Fruit fly (Drosophila melanogaster): ENCODE data around the gene CG45491.

The CG45491 gene

DNA sequence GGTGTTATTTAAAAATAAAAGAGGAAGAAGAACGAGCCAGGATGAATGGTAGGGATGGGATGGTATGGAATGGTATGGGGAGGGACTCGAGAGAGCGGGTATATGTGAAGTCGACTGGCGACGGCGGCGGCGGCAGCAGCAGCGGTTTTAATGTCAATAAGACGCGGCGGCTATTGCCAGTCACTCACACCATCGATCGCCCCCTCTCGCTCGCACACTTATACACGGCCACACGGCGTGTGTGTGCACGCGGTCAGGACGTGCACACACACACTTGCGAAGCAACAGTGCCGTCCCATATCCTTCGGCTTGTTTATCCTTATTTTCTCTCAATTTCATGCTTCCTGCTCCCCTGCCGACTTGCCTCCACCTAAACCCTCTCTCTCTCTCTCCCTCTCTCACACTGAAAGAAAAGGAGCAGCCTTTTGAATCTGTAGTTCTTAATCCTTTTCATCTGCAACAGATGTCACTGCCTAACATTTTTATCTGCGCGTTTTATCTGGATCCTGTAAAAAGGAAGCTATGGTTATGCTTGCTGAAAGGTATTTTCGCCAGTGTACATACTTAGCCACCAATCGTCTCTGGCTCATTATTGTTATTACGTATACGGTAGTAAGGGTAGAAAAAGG, 49.6 kb downstream of the CG45491 start (continued):
- TF ChIP-seq lab (GFP tag; optimal IDR thresholded peaks at IDR 0.05) = peak; percentile 92
- peak; percentile 52 for TF ChIP-seq CG15601 (tag; optimal IDR thresholded peaks at IDR 0.05)
- peak; percentile 40 for TF ChIP-seq MESR4 (GFP tag; optimal IDR thresholded peaks at IDR 0.05)
- no peak for TF ChIP-seq jigr1 (GFP tag; IDR thresholded peaks at IDR 0.05)
- TF ChIP-seq CG33213 (GFP tag; optimal IDR thresholded peaks at IDR 0.05) = peak; percentile 78
- peak; percentile 51; the same call in 1 of the 2 replicates for TF ChIP-seq CG10321 (GFP tag; IDR thresholded peaks at IDR 0.05)
- TF ChIP-seq CG3065 (GFP tag; optimal IDR thresholded peaks at IDR 0.05) = peak; percentile 61
- no peak for TF ChIP-seq mld (GFP tag; IDR thresholded peaks at IDR 0.05; ENCODE audit: partially characterized antibody)
- TF ChIP-seq sens (GFP tag) = peak; percentile 99
- no peak for TF ChIP-seq CG34224 (GFP tag; IDR thresholded peaks at IDR 0.05; ENCODE audit: partially characterized antibody)
- peak; percentile 75 for TF ChIP-seq CG9215 (GFP tag; IDR thresholded peaks at IDR 0.05)
- no peak for TF ChIP-seq hkb (optimal IDR thresholded peaks at IDR 0.05)
- peak; percentile 75; the same call in 1 of the 2 replicates for TF ChIP-seq hkb (GFP tag; IDR thresholded peaks at IDR 0.05)
- TF ChIP-seq sisA (GFP tag; IDR thresholded peaks at IDR 0.05) = peak; percentile 85
- TF ChIP-seq NFAT (GFP tag; IDR thresholded peaks at IDR 0.05) = peak; percentile 78
- TF ChIP-seq Xrp1 (GFP tag; IDR thresholded peaks at IDR 0.05) = peak; percentile 88
- peak; percentile 76 for TF ChIP-seq luna (GFP tag; optimal IDR thresholded peaks at IDR 0.05)
- peak; percentile 91 for TF ChIP-seq CG7839 (tag; optimal IDR thresholded peaks at IDR 0.05)
- TF ChIP-seq CG11085 (GFP tag; IDR thresholded peaks at IDR 0.05) = peak; percentile 72
- TF ChIP-seq cato (GFP tag; optimal IDR thresholded peaks at IDR 0.05; ENCODE audit: borderline replicate concordance) = peak; percentile 55
- TF ChIP-seq CG8281 (tag; optimal IDR thresholded peaks at IDR 0.05) = peak; percentile 56
- no peak for TF ChIP-seq Lpt (GFP tag; optimal IDR thresholded peaks at IDR 0.05)
- peak; percentile 72 for TF ChIP-seq CG12659 (GFP tag; optimal IDR thresholded peaks at IDR 0.05)
- peak; percentile 82 for TF ChIP-seq Atf-2 (GFP tag; optimal IDR thresholded peaks at IDR 0.05)
- TF ChIP-seq CG13424 (tag; optimal IDR thresholded peaks at IDR 0.05) = peak; percentile 81
- TF ChIP-seq CG11696 (GFP tag; IDR thresholded peaks at IDR 0.05) = peak; percentile 59
- TF ChIP-seq CG17359 (tag; optimal IDR thresholded peaks at IDR 0.05) = peak; percentile 82
- peak; percentile 52 for TF ChIP-seq CG31365 (tag; optimal IDR thresholded peaks at IDR 0.05)
- peak; percentile 59 for TF ChIP-seq twi (tag; optimal IDR thresholded peaks at IDR 0.05)
- peak; percentile 23 for TF ChIP-seq kah (GFP tag; optimal IDR thresholded peaks at IDR 0.05)
- peak; percentile 37 for TF ChIP-seq Ravus (GFP tag; IDR thresholded peaks at IDR 0.05)
- TF ChIP-seq pum (GFP tag; optimal IDR thresholded peaks at IDR 0.05) = peak; percentile 88
- no peak for TF ChIP-seq D (optimal IDR thresholded peaks at IDR 0.05)
- peak; percentile 78 for TF ChIP-seq D (GFP tag; optimal IDR thresholded peaks at IDR 0.05)
- TF ChIP-seq maf-S (GFP tag; optimal IDR thresholded peaks at IDR 0.05) = peak; percentile 87
- TF ChIP-seq CG7556 (GFP tag; optimal IDR thresholded peaks at IDR 0.05) = peak; percentile 88
- peak; percentile 87 for TF ChIP-seq HLH54F (GFP tag; optimal IDR thresholded peaks at IDR 0.05)
- TF ChIP-seq CG14667 (GFP tag; IDR thresholded peaks at IDR 0.05) = peak; percentile 59
- peak; percentile 72 for TF ChIP-seq vfl (GFP tag; optimal IDR thresholded peaks at IDR 0.05)
- peak; percentile 92 for TF ChIP-seq CHES-1-like (GFP tag; optimal IDR thresholded peaks at IDR 0.05)
- TF ChIP-seq Dref (GFP tag; IDR thresholded peaks at IDR 0.05) = no peak
- TF ChIP-seq pros (GFP tag; optimal IDR thresholded peaks at IDR 0.05) = peak; percentile 67
- peak; percentile 88 for TF ChIP-seq jumu (GFP tag; optimal IDR thresholded peaks at IDR 0.05)
- peak; percentile 84 for TF ChIP-seq ERR (GFP tag; optimal IDR thresholded peaks at IDR 0.05)
- peak in 1 of 2 experiments; percentile 85 for TF ChIP-seq bsh (GFP tag; optimal IDR thresholded peaks at IDR 0.05)
- peak; percentile 93 for TF ChIP-seq CG2120 (GFP tag; optimal IDR thresholded peaks at IDR 0.05)
- TF ChIP-seq Lim3 (GFP tag; IDR thresholded peaks at IDR 0.05) = no peak
- TF ChIP-seq tup (GFP tag; optimal IDR thresholded peaks at IDR 0.05) = peak; percentile 71
- TF ChIP-seq CG6683 (GFP tag; optimal IDR thresholded peaks at IDR 0.05) = peak; percentile 58
- TF ChIP-seq Ets65A (GFP tag) = peak; percentile 97
- peak; percentile 74 for TF ChIP-seq Six4 (GFP tag; optimal IDR thresholded peaks at IDR 0.05)
